Fruit fly (Drosophila melanogaster) whole organism, embryonic: ENCODE results near the gene Inx7.

Experiments used
- Abd-B ChIP-seq: fragments of 200-800 bp; sonication (Bioruptor generic); optimal IDR thresholded peaks from 2 replicates; lab custom pipeline; 2018; ENCODE audit warnings: missing biosample characterization, mild to moderate bottlenecking, missing genetic modification characterization, moderate library complexity
- BtbVII ChIP-seq: fragments of 200-800 bp; sonication (Bioruptor generic); optimal IDR thresholded peaks from 3 replicates; lab custom pipeline; 2017; ENCODE audit warnings: missing biosample characterization, mild to moderate bottlenecking, missing genetic modification characterization
- CG10267 ChIP-seq: fragments of 200-800 bp; sonication (Bioruptor generic); optimal IDR thresholded peaks from 2 replicates; lab custom pipeline; 2018; ENCODE audit warnings: missing biosample characterization, mild to moderate bottlenecking, missing genetic modification characterization, moderate library complexity
- CG11504 ChIP-seq: fragments of 200-800 bp; sonication (Bioruptor generic); optimal IDR thresholded peaks from 3 replicates; lab custom pipeline; 2019; ENCODE audit warnings: missing biosample characterization, mild to moderate bottlenecking, missing genetic modification characterization, moderate library complexity
- CG12299 ChIP-seq: fragments of 200-800 bp; sonication (Bioruptor generic); optimal IDR thresholded peaks from 2 replicates; lab custom pipeline; 2018; ENCODE audit warnings: missing biosample characterization, mild to moderate bottlenecking, missing genetic modification characterization
- CG14441 ChIP-seq: fragments of 200-800 bp; sonication (Bioruptor generic); IDR thresholded peaks from 2 replicates; pipeline ENCODE4 v1.3.6; 2022; ENCODE audit warnings: missing biosample characterization, missing genetic modification characterization
- CG14710 ChIP-seq: fragments of 200-800 bp; sonication (Bioruptor generic); optimal IDR thresholded peaks from 3 replicates; lab custom pipeline; 2019; ENCODE audit warnings: missing biosample characterization, mild to moderate bottlenecking, missing genetic modification characterization, moderate library complexity
- CG15479 ChIP-seq: fragments of 200-800 bp; sonication (Bioruptor generic); optimal IDR thresholded peaks from 3 replicates; lab custom pipeline; 2019; ENCODE audit warnings: missing biosample characterization, mild to moderate bottlenecking, missing genetic modification characterization, moderate library complexity
- CG1602 ChIP-seq: fragments of 200-800 bp; sonication (Bioruptor generic); optimal IDR thresholded peaks from 3 replicates; lab custom pipeline; 2016; ENCODE audit warnings: missing biosample characterization, missing genetic modification characterization
- CG1603 ChIP-seq: fragments of 200-800 bp; sonication (Bioruptor generic); optimal IDR thresholded peaks from 2 replicates; lab custom pipeline; 2019; ENCODE audit warnings: missing biosample characterization, mild to moderate bottlenecking, missing genetic modification characterization, moderate library complexity
- CG17359 ChIP-seq: fragments of 200-800 bp; sonication (Bioruptor generic); optimal IDR thresholded peaks from 3 replicates; lab custom pipeline; 2018; ENCODE audit warnings: missing biosample characterization, mild to moderate bottlenecking, missing genetic modification characterization, moderate library complexity
- CG17361 ChIP-seq: fragments of 200-800 bp; sonication (Bioruptor generic); IDR thresholded peaks from 3 replicates; pipeline ENCODE4 v1.3.6; 2022; ENCODE audit warnings: missing biosample characterization, missing genetic modification characterization
- CG17829 ChIP-seq: fragments of 200-800 bp; optimal IDR thresholded peaks from 2 replicates; lab custom pipeline; 2019; ENCODE audit warnings: missing biosample characterization, mild to moderate bottlenecking, missing genetic modification characterization, moderate library complexity
- CG30403 ChIP-seq: fragments of 200-800 bp; sonication (Bioruptor generic); optimal IDR thresholded peaks from 3 replicates; lab custom pipeline; 2016; ENCODE audit warnings: missing biosample characterization, missing genetic modification characterization
- CG34422 ChIP-seq: fragments of 200-800 bp; sonication (Bioruptor generic); IDR thresholded peaks from 3 replicates; pipeline ENCODE4 v1.3.6; 2022; ENCODE audit warnings: missing biosample characterization, missing genetic modification characterization
- CG6683 ChIP-seq: fragments of 200-800 bp; sonication (Bioruptor generic); optimal IDR thresholded peaks from 2 replicates; lab custom pipeline; 2017; ENCODE audit warnings: missing biosample characterization, mild to moderate bottlenecking, missing genetic modification characterization, missing genetic modification reagents
- CG8388 ChIP-seq: fragments of 200-800 bp; sonication (Bioruptor generic); optimal IDR thresholded peaks from 2 replicates; lab custom pipeline; 2019; ENCODE audit warnings: missing biosample characterization, mild to moderate bottlenecking, missing genetic modification characterization, moderate library complexity
- Dbx ChIP-seq: fragments of 200-800 bp; sonication (Bioruptor generic); IDR thresholded peaks from 3 replicates; pipeline ENCODE4 v1.3.6; 2022; ENCODE audit warnings: missing biosample characterization, missing genetic modification characterization
- Dp ChIP-seq: fragments of 200-800 bp; sonication (Bioruptor generic); optimal IDR thresholded peaks from 2 replicates; lab custom pipeline; 2018; ENCODE audit warnings: missing biosample characterization, mild to moderate bottlenecking, missing genetic modification characterization, moderate library complexity
- Eip74EF ChIP-seq, 2 experiments: fragments of 200-800 bp in 1 of 2; fragments of >200 bp in 1 of 2; sonication (Bioruptor generic) in 1 of 2; optimal IDR thresholded peaks; 2 replicates each; lab custom pipeline; 2017 to 2019; ENCODE audit warnings: missing biosample characterization in 2 of 2, missing genetic modification characterization in 2 of 2, mild to moderate bottlenecking in 1 of 2, moderate library complexity in 1 of 2
- Ets65A ChIP-seq: fragments of 200-800 bp; sonication (Bioruptor generic); peaks from one replicate; lab custom pipeline; 2016; ENCODE audit warnings: missing biosample characterization, missing genetic modification characterization
- Fer3 ChIP-seq: fragments of 200-800 bp; sonication (Bioruptor generic); optimal IDR thresholded peaks from 2 replicates; lab custom pipeline; 2018; ENCODE audit warnings: missing biosample characterization, mild to moderate bottlenecking, missing genetic modification characterization, moderate library complexity
- Hand ChIP-seq: fragments of 200-800 bp; sonication (Bioruptor generic); optimal IDR thresholded peaks from 2 replicates; lab custom pipeline; 2017; ENCODE audit warnings: mild to moderate bottlenecking, missing biosample characterization, missing genetic modification reagents, missing genetic modification characterization
- Hr78 ChIP-seq, 2 experiments: fragments of 200-800 bp in 1 of 2; fragments of >200 bp in 1 of 2; sonication (Bioruptor generic) in 1 of 2; optimal IDR thresholded peaks; 2 replicates each; lab custom pipeline; 2017 to 2019; ENCODE audit warnings: missing biosample characterization in 2 of 2, missing genetic modification characterization in 2 of 2, mild to moderate bottlenecking in 1 of 2, moderate library complexity in 1 of 2
- Lhr ChIP-seq: fragments of 200-800 bp; sonication (Bioruptor generic); optimal IDR thresholded peaks from 3 replicates; lab custom pipeline; 2017; ENCODE audit warnings: mild to moderate bottlenecking, missing biosample characterization, missing genetic modification reagents, missing genetic modification characterization
- Nf-YB ChIP-seq: fragments of 200-800 bp; sonication (Bioruptor generic); optimal IDR thresholded peaks from 3 replicates; lab custom pipeline; 2019; ENCODE audit warnings: missing biosample characterization, mild to moderate bottlenecking, missing genetic modification characterization, moderate library complexity
- PHDP ChIP-seq: fragments of 200-800 bp; sonication (Bioruptor generic); optimal IDR thresholded peaks from 3 replicates; lab custom pipeline; 2018; ENCODE audit warnings: missing biosample characterization, mild to moderate bottlenecking, missing genetic modification characterization, moderate library complexity
- Ssrp ChIP-seq: fragments of 200-800 bp; sonication (Bioruptor generic); optimal IDR thresholded peaks from 2 replicates; lab custom pipeline; 2018; ENCODE audit warnings: missing biosample characterization, mild to moderate bottlenecking, missing genetic modification characterization, moderate library complexity
- Tbp ChIP-seq: fragments of >200 bp; optimal IDR thresholded peaks from 2 replicates; lab custom pipeline; 2018; ENCODE audit warnings: missing biosample characterization, missing genetic modification characterization
- corto ChIP-seq: fragments of 200-800 bp; sonication (Bioruptor generic); optimal IDR thresholded peaks from 2 replicates; lab custom pipeline; 2016; ENCODE audit warnings: missing biosample characterization, mild to moderate bottlenecking, missing genetic modification characterization, moderate library complexity
- crol ChIP-seq: fragments of 200-800 bp; sonication (Bioruptor generic); IDR thresholded peaks from 2 replicates; pipeline ENCODE4 v1.3.6; 2022; ENCODE audit warnings: missing biosample characterization, missing genetic modification characterization
- dmrt99B ChIP-seq: fragments of 200-800 bp; sonication (Bioruptor generic); optimal IDR thresholded peaks from 2 replicates; lab custom pipeline; 2018; ENCODE audit warnings: missing biosample characterization, mild to moderate bottlenecking, missing genetic modification characterization, moderate library complexity
- ewg ChIP-seq: fragments of 200-800 bp; sonication (Bioruptor generic); optimal IDR thresholded peaks from 3 replicates; lab custom pipeline; 2017; ENCODE audit warnings: mild to moderate bottlenecking, missing biosample characterization, missing genetic modification reagents, missing genetic modification characterization
- fd96Cb ChIP-seq: fragments of 200-800 bp; sonication (Bioruptor generic); optimal IDR thresholded peaks from 2 replicates; lab custom pipeline; 2018; ENCODE audit warnings: missing biosample characterization, mild to moderate bottlenecking, missing genetic modification characterization, moderate library complexity
- gcm2 ChIP-seq: fragments of 200-800 bp; sonication (Bioruptor generic); optimal IDR thresholded peaks from 2 replicates; lab custom pipeline; 2016; ENCODE audit warnings: missing biosample characterization, missing genetic modification characterization
- gsb-n ChIP-seq: fragments of 200-800 bp; sonication (Bioruptor generic); optimal IDR thresholded peaks from 3 replicates; lab custom pipeline; 2018; ENCODE audit warnings: missing biosample characterization, mild to moderate bottlenecking, missing genetic modification characterization
- hbn ChIP-seq: fragments of 200-800 bp; sonication (Bioruptor generic); IDR thresholded peaks from 2 replicates; pipeline ENCODE4 v1.3.6; 2022; ENCODE audit warnings: missing biosample characterization, missing genetic modification characterization; ENCODE audit not compliant: partially characterized antibody
- lmd ChIP-seq: fragments of 200-800 bp; sonication (Bioruptor generic); IDR thresholded peaks from 2 replicates; pipeline ENCODE4 v1.3.6; 2022; ENCODE audit warnings: missing biosample characterization, missing genetic modification characterization
- mld ChIP-seq: fragments of 200-800 bp; sonication (Bioruptor generic); IDR thresholded peaks from 3 replicates; pipeline ENCODE4 v1.3.6; 2022; ENCODE audit warnings: missing biosample characterization, missing genetic modification characterization; ENCODE audit not compliant: partially characterized antibody
- nau ChIP-seq: fragments of 200-800 bp; sonication (Bioruptor generic); optimal IDR thresholded peaks from 3 replicates; lab custom pipeline; 2017; ENCODE audit warnings: missing biosample characterization, mild to moderate bottlenecking, missing genetic modification characterization, missing genetic modification reagents
- nmo ChIP-seq: fragments of 200-800 bp; sonication (Bioruptor generic); optimal IDR thresholded peaks from 2 replicates; lab custom pipeline; 2018; ENCODE audit warnings: missing biosample characterization, mild to moderate bottlenecking, missing genetic modification characterization, moderate library complexity
- nom ChIP-seq: fragments of 200-800 bp; sonication (Bioruptor generic); optimal IDR thresholded peaks from 2 replicates; lab custom pipeline; 2017; ENCODE audit warnings: missing biosample characterization, missing genetic modification characterization, mild to moderate bottlenecking, moderate library complexity, missing genetic modification reagents
- phol ChIP-seq: fragments of 200-800 bp; sonication (Bioruptor generic); optimal IDR thresholded peaks from 3 replicates; lab custom pipeline; 2018; ENCODE audit warnings: missing biosample characterization, mild to moderate bottlenecking, missing genetic modification characterization, moderate library complexity
- scrt ChIP-seq: fragments of 200-800 bp; sonication (Bioruptor generic); optimal IDR thresholded peaks from 2 replicates; lab custom pipeline; 2018; ENCODE audit warnings: missing biosample characterization, mild to moderate bottlenecking, missing genetic modification characterization, moderate library complexity
- sd ChIP-seq: fragments of 200-800 bp; sonication (Bioruptor generic); optimal IDR thresholded peaks from 3 replicates; lab custom pipeline; 2018; ENCODE audit warnings: missing biosample characterization, mild to moderate bottlenecking, missing genetic modification characterization, moderate library complexity
- tx ChIP-seq: fragments of 200-800 bp; sonication (Bioruptor generic); optimal IDR thresholded peaks from 2 replicates; lab custom pipeline; 2016; ENCODE audit warnings: missing biosample characterization, missing genetic modification characterization
- zf30C ChIP-seq: fragments of 200-800 bp; sonication (Bioruptor generic); optimal IDR thresholded peaks from 3 replicates; lab custom pipeline; 2018; ENCODE audit warnings: missing biosample characterization, mild to moderate bottlenecking, missing genetic modification characterization

The Inx7 gene

DNA sequence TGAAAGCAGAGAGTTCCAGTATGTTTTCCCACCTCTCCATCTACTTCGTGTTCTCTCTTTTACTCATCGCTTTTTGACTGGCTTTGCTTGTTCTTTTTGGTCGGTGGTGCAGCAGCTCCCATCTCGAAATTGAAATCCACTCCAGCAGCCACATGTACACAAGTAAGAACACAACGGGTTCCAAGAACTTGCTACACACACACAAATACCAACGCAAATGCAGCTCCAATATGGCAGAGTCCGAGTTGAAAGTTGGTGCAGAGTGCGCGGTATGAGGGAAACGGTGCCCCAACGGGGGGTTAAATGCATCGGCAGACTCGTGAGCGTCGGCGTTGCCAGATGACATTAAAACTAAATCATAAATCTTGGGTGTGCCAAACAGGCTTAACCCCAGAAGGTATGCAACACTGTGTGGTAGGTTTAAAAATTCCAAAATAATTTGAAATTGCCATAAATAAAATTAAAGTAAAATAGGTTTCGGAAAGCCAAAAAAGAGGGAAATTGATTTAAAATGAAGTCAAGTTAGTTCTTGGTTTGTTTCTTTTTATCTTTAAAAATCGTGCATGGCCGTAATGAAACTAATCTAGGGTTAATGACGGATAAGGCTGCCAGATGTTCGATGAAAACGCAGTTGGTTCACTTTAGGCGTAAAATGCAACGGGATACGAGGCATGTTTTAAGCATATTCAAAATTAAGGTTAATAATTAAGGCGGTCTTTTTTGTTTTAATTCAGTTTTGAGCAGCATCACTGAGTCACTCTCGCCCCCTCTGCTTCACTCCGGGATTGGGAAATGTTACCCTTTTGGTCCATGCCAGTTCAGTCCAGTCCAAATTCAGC lies 4.5 kb upstream of the Inx7 start (continued):
- no peak for TF ChIP-seq Dbx (GFP tag; lab: Robert Waterston, UW)
- no peak for TF ChIP-seq scrt (GFP tag; lab: Kevin White, UChicago)
- TF ChIP-seq CG17361 = peak; percentile 59
- peak; percentile 2 for TF ChIP-seq ewg (GFP tag; lab: Kevin White, UChicago)
- TF ChIP-seq Lhr = peak; percentile 19
- TF ChIP-seq CG12299 (tag; lab: Kevin White, UChicago) = no peak
- TF ChIP-seq CG14441 (GFP tag; lab: Robert Waterston, UW) = no peak
- peak; percentile 50 for TF ChIP-seq dmrt99B (tag; lab: Kevin White, UChicago)
- no peak for TF ChIP-seq zf30C (GFP tag; lab: Kevin White, UChicago)
- TF ChIP-seq CG30403 (GFP tag; lab: Kevin White, UChicago) = peak; percentile 36
- peak; percentile 31 for TF ChIP-seq CG17359 (tag; lab: Kevin White, UChicago)
- no peak for TF ChIP-seq gcm2 (GFP tag; lab: Kevin White, UChicago)
- no peak for TF ChIP-seq Nf-YB (GFP tag; lab: Kevin White, UChicago)
- TF ChIP-seq CG34422 (GFP tag; lab: Robert Waterston, UW) = 0 out of 3 replicates have a peak, but pooled peaks have one; percentile 40
- TF ChIP-seq sd (tag; lab: Kevin White, UChicago) = no peak
- TF ChIP-seq CG8388 (GFP tag; lab: Kevin White, UChicago) = peak; percentile 14
- peak; percentile 1 for TF ChIP-seq nom (GFP tag; lab: Kevin White, UChicago)
- TF ChIP-seq Fer3 = peak; percentile 21
- TF ChIP-seq CG6683 (GFP tag; lab: Kevin White, UChicago) = no peak
- TF ChIP-seq PHDP = peak; percentile 2
- peak; percentile 39 for TF ChIP-seq fd96Cb (tag; lab: Kevin White, UChicago)
- no peak for TF ChIP-seq tx (GFP tag; lab: Kevin White, UChicago)
- 0 out of 2 replicates have a peak, but pooled peaks have one; percentile 14 for TF ChIP-seq lmd (GFP tag; lab: Robert Waterston, UW)
- TF ChIP-seq Ets65A (GFP tag; lab: Kevin White, UChicago) = no peak
- TF ChIP-seq hbn (GFP tag; lab: Robert Waterston, UW) = no peak
- no peak for TF ChIP-seq Eip74EF (GFP tag; optimal IDR thresholded peaks at IDR 0.05; lab: Kevin White, UChicago)
- peak; percentile 33 for TF ChIP-seq CG11504 (tag; lab: Kevin White, UChicago)
- TF ChIP-seq gsb-n (tag; lab: Kevin White, UChicago) = no peak
- TF ChIP-seq Tbp (GFP tag; lab: Kevin White, UChicago) = no peak
- TF ChIP-seq crol = peak; percentile 47
- no peak for TF ChIP-seq mld
- TF ChIP-seq CG10267 (tag; lab: Kevin White, UChicago) = peak; percentile 11
- TF ChIP-seq CG1603 (tag; lab: Kevin White, UChicago) = peak; percentile 4
- no peak for TF ChIP-seq Hand (GFP tag; lab: Kevin White, UChicago)
- TF ChIP-seq nau (GFP tag; lab: Kevin White, UChicago) = no peak
- peak; percentile 61 for TF ChIP-seq phol (tag; lab: Kevin White, UChicago)
- peak; percentile 35 for TF ChIP-seq Abd-B
- peak; percentile 35 for TF ChIP-seq CG17829 (tag; lab: Kevin White, UChicago)
- peak; percentile 35 for TF ChIP-seq Ssrp
- TF ChIP-seq corto (GFP tag; lab: Kevin White, UChicago) = peak; percentile 39
- TF ChIP-seq nmo (GFP tag; lab: Kevin White, UChicago) = peak; percentile 46
- TF ChIP-seq CG1602 (GFP tag; lab: Kevin White, UChicago) = peak; percentile 14
- peak; percentile 5 for TF ChIP-seq CG15479 (GFP tag; lab: Kevin White, UChicago)
- TF ChIP-seq Hr78 (GFP tag; optimal IDR thresholded peaks at IDR 0.05; lab: Kevin White, UChicago) = peak in 1 of 2 experiments; percentile 10
- TF ChIP-seq CG14710 (tag; lab: Kevin White, UChicago) = peak; percentile 40
- TF ChIP-seq BtbVII (GFP tag; lab: Kevin White, UChicago) = peak; percentile 15
- TF ChIP-seq Dp (GFP tag; lab: Kevin White, UChicago) = no peak
